Fruit fly (Drosophila melanogaster): ENCODE measurements around the gene indra.

indra gene

DNA sequence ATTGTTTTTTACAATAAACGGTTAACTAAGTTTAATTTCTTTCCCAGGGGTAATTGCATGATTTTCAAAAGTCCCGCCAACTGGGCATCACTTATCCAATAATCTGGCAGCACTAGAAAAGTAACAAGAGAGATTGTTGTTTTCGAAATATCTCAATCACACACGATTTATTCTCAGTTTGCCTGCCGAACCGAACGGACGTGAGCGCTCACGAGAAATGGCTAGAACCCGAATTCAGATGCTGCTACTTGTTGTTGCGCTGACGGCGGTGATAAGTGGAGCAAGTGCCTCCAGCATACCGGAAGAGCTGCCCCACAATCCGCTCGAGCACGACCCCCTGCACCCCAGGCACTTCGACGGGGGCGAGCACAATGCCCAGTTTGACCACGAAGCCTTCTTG, 43.7 kb downstream of the indra start, which contains the start of gene scf (continued):
- TF ChIP-seq CG34224 (GFP tag; IDR thresholded peaks at IDR 0.05; ENCODE audit: partially characterized antibody) (peak; percentile 50), CG11247 (GFP tag; IDR thresholded peaks at IDR 0.05) (0 out of 2 replicates have a peak, but pooled peaks have one; percentile 15), CG42726 (GFP tag; IDR thresholded peaks at IDR 0.05; ENCODE audit: partially characterized antibody) (0 out of 2 replicates have a peak, but pooled peaks have one; percentile 48), otp (GFP tag; IDR thresholded peaks at IDR 0.05) (peak; percentile 12; the same call in 1 of the 3 replicates), CG9817 (tag; optimal IDR thresholded peaks at IDR 0.05) (no peak), cato (GFP tag; optimal IDR thresholded peaks at IDR 0.05; ENCODE audit: borderline replicate concordance) (no peak), CG33213 (GFP tag; optimal IDR thresholded peaks at IDR 0.05) (peak; percentile 13), chinmo (GFP tag; IDR thresholded peaks at IDR 0.05; ENCODE audit: partially characterized antibody) (peak; percentile 63; the same call in 2 of the 4 replicates), pb (GFP tag; optimal IDR thresholded peaks at IDR 0.05) (peak; percentile 41), vvl (GFP tag; IDR thresholded peaks at IDR 0.05) (peak; percentile 39), CG7839 (tag; optimal IDR thresholded peaks at IDR 0.05) (no peak), CG1602 (GFP tag; optimal IDR thresholded peaks at IDR 0.05) (no peak), CG18011 (GFP tag; optimal IDR thresholded peaks at IDR 0.05) (no peak), CG15269 (tag; optimal IDR thresholded peaks at IDR 0.05) (no peak), dan (GFP tag; IDR thresholded peaks at IDR 0.05) (no peak), sob (GFP tag; IDR thresholded peaks at IDR 0.05) (no peak), lmd (GFP tag; IDR thresholded peaks at IDR 0.05) (no peak), CG11093 (GFP tag; IDR thresholded peaks at IDR 0.05) (no peak), zfh2 (GFP tag; optimal IDR thresholded peaks at IDR 0.05) (no peak)

DNA sequence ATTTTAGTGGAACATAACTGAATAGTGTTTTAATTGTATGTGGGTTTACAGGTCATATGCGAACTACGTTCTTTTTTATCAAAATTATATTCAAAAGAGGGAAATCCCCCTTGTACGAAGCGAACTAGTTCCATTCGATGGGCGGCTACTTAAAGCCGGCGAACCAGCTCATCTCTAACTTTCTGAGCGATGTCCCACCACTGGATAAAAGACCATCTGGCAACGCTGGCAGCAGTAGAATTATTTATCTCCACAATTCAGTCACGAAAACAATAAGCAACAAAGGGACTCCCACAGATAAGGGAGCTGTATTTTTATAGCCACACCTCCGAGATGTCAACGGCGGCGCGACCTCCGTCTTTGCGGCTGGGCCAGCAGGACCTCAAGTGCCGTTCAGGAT, 46.5 kb downstream of the indra start, which contains the start of gene Rabex-5:
Rabex-5 (plus strand) TSS at position 221 of the 400 bp plus-strand sequence.
- TF ChIP-seq CG4820 (GFP tag; optimal IDR thresholded peaks at IDR 0.05) (no peak), CG10321 (GFP tag; IDR thresholded peaks at IDR 0.05) (no peak), mirr (GFP tag; optimal IDR thresholded peaks at IDR 0.05) (no peak), Usf (GFP tag; optimal IDR thresholded peaks at IDR 0.05) (no peak), ci (GFP tag; IDR thresholded peaks at IDR 0.05) (peak; percentile 51; the same call in 1 of the 3 replicates), CG11504 (tag; optimal IDR thresholded peaks at IDR 0.05) (no peak), Dek (tag; optimal IDR thresholded peaks at IDR 0.05) (peak; percentile 10), CG1647 (GFP tag; optimal IDR thresholded peaks at IDR 0.05) (no peak), zen (tag; optimal IDR thresholded peaks at IDR 0.05) (no peak), NK7.1 (GFP tag; optimal IDR thresholded peaks at IDR 0.05) (peak; percentile 9), aop (GFP tag; IDR thresholded peaks at IDR 0.05) (no peak), CG8388 (GFP tag; optimal IDR thresholded peaks at IDR 0.05) (no peak), CG11560 (tag; IDR thresholded peaks at IDR 0.05) (no peak), sim (GFP tag; IDR thresholded peaks at IDR 0.05) (no peak), Xrp1 (GFP tag; IDR thresholded peaks at IDR 0.05) (no peak; the same call in 1 of the 2 replicates), vnd (GFP tag; IDR thresholded peaks at IDR 0.05; ENCODE audit: partially characterized antibody) (peak; percentile 73), sqz (GFP tag; optimal IDR thresholded peaks at IDR 0.05) (no peak), pita (GFP tag; optimal IDR thresholded peaks at IDR 0.05) (no peak), CG16815 (GFP tag; optimal IDR thresholded peaks at IDR 0.05) (no peak), dysf (GFP tag; IDR thresholded peaks at IDR 0.05) (no peak), CG3065 (GFP tag; optimal IDR thresholded peaks at IDR 0.05) (peak; percentile 11), CTCF (GFP tag; optimal IDR thresholded peaks at IDR 0.05) (no peak), CG5953 (GFP tag; IDR thresholded peaks at IDR 0.05) (no peak), CG18262 (tag; optimal IDR thresholded peaks at IDR 0.05) (peak; percentile 19), CG3847 (GFP tag; IDR thresholded peaks at IDR 0.05) (peak; percentile 65), CG12071 (GFP tag; optimal IDR thresholded peaks at IDR 0.05) (no peak), CG10366 (GFP tag; IDR thresholded peaks at IDR 0.05) (peak; percentile 22; the same call in 1 of the 2 replicates), D19A (tag; optimal IDR thresholded peaks at IDR 0.05) (no peak), fru (optimal IDR thresholded peaks at IDR 0.05) (no peak), CG14050 (GFP tag; IDR thresholded peaks at IDR 0.05) (no peak), ranshi (GFP tag; IDR thresholded peaks at IDR 0.05) (no peak), Pdp1 (GFP tag; optimal IDR thresholded peaks at IDR 0.05) (peak in 1 of 2 experiments; percentile 24), CG15479 (GFP tag; optimal IDR thresholded peaks at IDR 0.05) (no peak), CG12104 (GFP tag; optimal IDR thresholded peaks at IDR 0.05) (no peak)

Data from whole organism, embryonic.